Worm (Caenorhabditis elegans) whole organism, young adult: Measurements from ENCODE around the gene gbb-2.

ENCODE experiments used
- Y53G8AR.9 ChIP-seq: fragments of 200-800 bp; sonication (Bioruptor generic); conservative IDR thresholded peaks from 2 replicates; pipeline ENCODE4 v1.3.6; 2022; ENCODE audit warnings: missing genetic modification reagents, missing genetic modification characterization, missing compliant biosample characterization
- egl-18 ChIP-seq: fragments of 200-800 bp; sonication (Bioruptor generic); IDR thresholded peaks from 2 replicates; pipeline ENCODE4 v1.3.6; 2022; ENCODE audit warnings: missing genetic modification reagents, missing genetic modification characterization, missing compliant biosample characterization
- fkh-3 ChIP-seq: sonication (generic microtip); optimal IDR thresholded peaks from 2 replicates; lab custom pipeline; 2016; ENCODE audit warnings: mild to moderate bottlenecking, missing genetic modification characterization, missing compliant biosample characterization
- madf-10 ChIP-seq: sonication (generic microtip); optimal IDR thresholded peaks from 2 replicates; lab custom pipeline; 2016; ENCODE audit warnings: mild to moderate bottlenecking, missing genetic modification characterization, missing compliant biosample characterization
- pha-4 ChIP-seq: fragments of 150-350 bp; sonication (generic microtip); optimal IDR thresholded peaks from 2 replicates; lab custom pipeline; 2014; ENCODE audit warnings: missing biosample characterization, missing genetic modification reagents, missing genetic modification characterization
- rec-8 ChIP-seq, 2 experiments: sonication (generic microtip); optimal IDR thresholded peaks; 2 replicates each; lab custom pipeline; 2016; ENCODE audit warnings: mild to moderate bottlenecking in 2 of 2, missing genetic modification characterization in 2 of 2, missing genetic modification reagents in 2 of 2, missing genotype in 2 of 2, missing biosample characterization in 1 of 2, missing compliant biosample characterization in 1 of 2, moderate library complexity in 1 of 2
- sea-2 ChIP-seq: fragments of 200-800 bp; sonication (Bioruptor generic); IDR thresholded peaks from 2 replicates; pipeline ENCODE4 v1.3.6; 2022; ENCODE audit warnings: missing genetic modification characterization, missing compliant biosample characterization
- snpc-4 ChIP-seq, 5 experiments: fragments of 150-350 bp in 1 of 5; sonication (generic microtip) in 4 of 5; optimal IDR thresholded peaks; 2 replicates each; lab custom pipeline; 2014 to 2018; ENCODE audit warnings: missing genetic modification characterization in 5 of 5, missing biosample characterization in 3 of 5, antibody characterized with exemption in 2 of 5, mild to moderate bottlenecking in 2 of 5, missing compliant biosample characterization in 2 of 5, missing genotype in 2 of 5, moderate library complexity in 2 of 5, missing genetic modification reagents in 1 of 5
- unc-62 ChIP-seq: fragments of 150-350 bp; optimal IDR thresholded peaks from 2 replicates; lab custom pipeline; 2014; ENCODE audit warnings: missing biosample characterization, missing genetic modification reagents, missing genetic modification characterization

DNA sequence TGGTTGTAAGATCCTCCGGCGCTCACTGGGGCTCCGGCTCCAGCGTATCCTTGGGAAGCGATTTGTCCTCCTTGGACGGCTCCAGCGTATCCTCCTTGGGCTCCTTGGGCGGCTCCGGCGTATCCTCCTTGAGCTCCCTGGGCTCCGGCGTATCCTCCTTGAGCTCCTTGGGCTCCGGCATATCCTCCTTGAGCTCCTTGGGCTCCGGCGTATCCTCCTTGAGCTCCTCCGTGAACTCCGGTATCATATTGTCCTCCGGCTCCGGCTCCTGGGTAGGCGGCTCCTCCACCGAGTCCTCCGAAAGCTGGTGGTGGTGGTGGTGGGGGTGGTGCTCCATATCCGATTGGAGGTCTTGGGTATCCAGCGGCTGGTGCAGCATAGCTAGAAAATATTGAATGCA, 9.9 kb upstream of the gbb-2 start:
- TF ChIP-seq Y53G8AR.9 (GFP tag; lab: Robert Waterston, UW) (no peak), rec-8 (tag; optimal IDR thresholded peaks at IDR 0.05; lab: Kevin White, UChicago) (no peak), egl-18 (GFP tag; lab: Robert Waterston, UW) (no peak), madf-10 (tag; lab: Kevin White, UChicago) (no peak), unc-62 (GFP tag; lab: Kevin White, UChicago) (no peak), pha-4 (tag; lab: Kevin White, UChicago) (no peak), fkh-3 (no peak), snpc-4 (GFP tag; optimal IDR thresholded peaks at IDR 0.05; lab: Kevin White, UChicago) (no peak), snpc-4 (tag; optimal IDR thresholded peaks at IDR 0.05; lab: Kevin White, UChicago) (no peak), sea-2 (GFP tag; lab: Robert Waterston, UW) (no peak)
